Fruit fly (Drosophila melanogaster): ENCODE results near the gene Ugt36E1.

The Ugt36E1 gene

DNA sequence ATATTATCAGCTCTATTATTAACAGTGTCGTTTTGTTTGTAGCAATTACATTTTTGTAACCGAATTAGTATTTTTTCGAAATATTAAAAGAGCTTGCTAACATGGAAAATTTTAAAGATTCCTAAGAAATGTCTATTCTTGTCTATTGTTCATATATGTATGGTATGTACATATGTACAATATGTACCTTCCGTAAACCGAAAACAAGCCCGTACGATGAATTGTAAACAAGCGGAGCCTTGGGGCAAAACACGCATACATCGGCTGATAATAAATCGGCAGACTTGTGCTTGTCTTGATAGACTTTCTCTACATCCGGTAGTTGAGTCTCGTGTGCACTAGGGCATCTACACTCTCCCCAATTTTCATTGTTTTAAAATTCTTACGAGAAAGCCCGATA, 3.8 kb upstream of the Ugt36E1 start (continued):
- TF ChIP-seq gt (GFP tag; IDR thresholded peaks at IDR 0.05) (no peak), CG12391 (tag; optimal IDR thresholded peaks at IDR 0.05) (no peak), CG2120 (GFP tag; optimal IDR thresholded peaks at IDR 0.05) (no peak), Mrtf (GFP tag; IDR thresholded peaks at IDR 0.05) (peak; percentile 60; the same call in 1 of the 3 replicates), CG2712 (tag; optimal IDR thresholded peaks at IDR 0.05) (peak; percentile 22), CG11085 (GFP tag; IDR thresholded peaks at IDR 0.05) (no peak), CG43689 (GFP tag; IDR thresholded peaks at IDR 0.05) (0 out of 2 replicates have a peak, but pooled peaks have one; percentile 23), CG8478 (optimal IDR thresholded peaks at IDR 0.05) (no peak), p53 (GFP tag; optimal IDR thresholded peaks at IDR 0.05) (no peak), h (optimal IDR thresholded peaks at IDR 0.05) (no peak), sr (GFP tag; IDR thresholded peaks at IDR 0.05) (no peak), CG3995 (GFP tag; optimal IDR thresholded peaks at IDR 0.05) (no peak), toy (GFP tag; IDR thresholded peaks at IDR 0.05) (no peak), CG14014 (GFP tag; IDR thresholded peaks at IDR 0.05) (peak; percentile 72; the same call in 1 of the 2 replicates), otp (GFP tag; IDR thresholded peaks at IDR 0.05) (0 out of 3 replicates have a peak, but pooled peaks have one; percentile 49), chinmo (GFP tag; IDR thresholded peaks at IDR 0.05; ENCODE audit: partially characterized antibody) (no peak), NC2β (GFP tag; optimal IDR thresholded peaks at IDR 0.05) (peak; percentile 50), hkb (optimal IDR thresholded peaks at IDR 0.05) (no peak), hkb (GFP tag; IDR thresholded peaks at IDR 0.05) (peak; percentile 43; the same call in 1 of the 2 replicates), CG3838 (GFP tag; optimal IDR thresholded peaks at IDR 0.05) (peak; percentile 4), hbn (GFP tag; IDR thresholded peaks at IDR 0.05; ENCODE audit: partially characterized antibody) (no peak), CG3065 (GFP tag; optimal IDR thresholded peaks at IDR 0.05) (no peak), her (GFP tag; optimal IDR thresholded peaks at IDR 0.05) (no peak), BtbVII (GFP tag; optimal IDR thresholded peaks at IDR 0.05) (peak; percentile 7), Dref (GFP tag; IDR thresholded peaks at IDR 0.05) (no peak), Adf1 (GFP tag; IDR thresholded peaks at IDR 0.05) (no peak), E2f1 (GFP tag; IDR thresholded peaks at IDR 0.05) (peak; percentile 29; the same call in 1 of the 2 replicates), Rfx (GFP tag; IDR thresholded peaks at IDR 0.05) (no peak; the same call in 1 of the 2 replicates), Elba2 (GFP tag; optimal IDR thresholded peaks at IDR 0.05) (no peak), sim (GFP tag; IDR thresholded peaks at IDR 0.05) (no peak), bsh (GFP tag; optimal IDR thresholded peaks at IDR 0.05) (peak in 1 of 2 experiments; percentile 79), CG15479 (GFP tag; optimal IDR thresholded peaks at IDR 0.05) (no peak), Taf1 (GFP tag; IDR thresholded peaks at IDR 0.05) (no peak), CG8089 (GFP tag; optimal IDR thresholded peaks at IDR 0.05) (peak; percentile 55), Ssrp (tag; optimal IDR thresholded peaks at IDR 0.05) (no peak), Dip2 (GFP tag; IDR thresholded peaks at IDR 0.05) (no peak), Lhr (GFP tag; optimal IDR thresholded peaks at IDR 0.05) (peak; percentile 50), fd64A (GFP tag; optimal IDR thresholded peaks at IDR 0.05) (peak; percentile 78), Gsc (GFP tag; IDR thresholded peaks at IDR 0.05) (no peak), pan (optimal IDR thresholded peaks at IDR 0.05) (no peak), pan (GFP tag; optimal IDR thresholded peaks at IDR 0.05 in 1 of 2, IDR thresholded peaks at IDR 0.05 in 1 of 2) (peak in 1 of 2 experiments; percentile 35), CG5180 (GFP tag; optimal IDR thresholded peaks at IDR 0.05) (peak; percentile 34), NK7.1 (GFP tag; optimal IDR thresholded peaks at IDR 0.05) (no peak), ara (GFP tag; IDR thresholded peaks at IDR 0.05) (peak; percentile 80), CG10321 (GFP tag; IDR thresholded peaks at IDR 0.05) (no peak; the same call in 1 of the 2 replicates), Max (GFP tag; optimal IDR thresholded peaks at IDR 0.05) (peak; percentile 56), Atf-2 (GFP tag; optimal IDR thresholded peaks at IDR 0.05) (peak; percentile 27), CG4820 (GFP tag; optimal IDR thresholded peaks at IDR 0.05) (peak; percentile 24), Sry-β (GFP tag; optimal IDR thresholded peaks at IDR 0.05) (no peak), HmgD (GFP tag; optimal IDR thresholded peaks at IDR 0.05) (no peak), CG5245 (GFP tag; optimal IDR thresholded peaks at IDR 0.05) (no peak), br (optimal IDR thresholded peaks at IDR 0.05) (no peak), CG7745 (tag; optimal IDR thresholded peaks at IDR 0.05) (no peak), gce (GFP tag; IDR thresholded peaks at IDR 0.05) (peak; percentile 49; the same call in 1 of the 3 replicates)
